Worm (Caenorhabditis elegans): Measurements from ENCODE around the gene ZK353.9.

DNA sequence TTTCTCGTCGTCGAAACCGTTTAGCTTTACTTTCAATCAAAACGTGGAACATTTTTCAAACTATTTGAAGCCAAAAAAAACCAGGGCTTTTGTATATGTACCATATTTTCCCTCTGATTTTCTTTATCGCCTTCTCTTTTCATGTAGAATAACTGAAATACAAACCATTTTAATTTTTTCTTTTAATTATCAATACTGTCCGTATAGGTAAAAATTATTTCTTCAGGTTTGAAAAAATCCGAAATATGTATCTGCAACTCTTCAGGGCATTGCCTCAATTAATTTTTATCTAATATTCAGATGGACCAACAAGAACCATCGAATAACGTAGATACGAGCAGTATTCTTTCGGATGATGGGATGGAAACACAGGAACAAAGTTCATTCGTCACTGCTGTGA is 34.3 kb upstream of the ZK353.9 start, which contains the start of gene met-2:
- TF ChIP-seq unc-130 (GFP tag; optimal IDR thresholded peaks at IDR 0.05) (no peak), unc-62 (GFP tag; optimal IDR thresholded peaks at IDR 0.05 in 1 of 2) (no peak), unc-62 (tag; optimal IDR thresholded peaks at IDR 0.05) (no peak), unc-39 (tag; optimal IDR thresholded peaks at IDR 0.05) (no peak), ztf-11 (tag; optimal IDR thresholded peaks at IDR 0.05) (no peak), skn-1 (tag; optimal IDR thresholded peaks at IDR 0.05) (no peak)
